Fruit fly (Drosophila melanogaster) whole organism, embryonic: ENCODE measurements around the gene CG16790.

Experiments
- Antp ChIP-seq: fragments of 200-800 bp; sonication (Bioruptor generic); optimal IDR thresholded peaks from 3 replicates; lab custom pipeline; 2016; ENCODE audit warnings: missing biosample characterization, missing genetic modification characterization
- Bdp1 ChIP-seq: fragments of 200-800 bp; sonication (Bioruptor generic); optimal IDR thresholded peaks from 3 replicates; lab custom pipeline; 2016; ENCODE audit warnings: missing biosample characterization, missing genetic modification characterization
- CG12071 ChIP-seq: fragments of 200-800 bp; sonication (Bioruptor generic); optimal IDR thresholded peaks from 3 replicates; lab custom pipeline; 2018; ENCODE audit warnings: missing biosample characterization, mild to moderate bottlenecking, missing genetic modification characterization
- CG12104 ChIP-seq: fragments of 200-800 bp; sonication (Bioruptor generic); optimal IDR thresholded peaks from 3 replicates; lab custom pipeline; 2016; ENCODE audit warnings: missing biosample characterization, missing genetic modification characterization
- CG12942 ChIP-seq: fragments of 200-800 bp; sonication (Bioruptor generic); optimal IDR thresholded peaks from 3 replicates; lab custom pipeline; 2016; ENCODE audit warnings: missing biosample characterization, missing genetic modification characterization
- CG13296 ChIP-seq: fragments of 200-800 bp; sonication (Bioruptor generic); optimal IDR thresholded peaks from 3 replicates; lab custom pipeline; 2018; ENCODE audit warnings: missing biosample characterization, mild to moderate bottlenecking, missing genetic modification characterization
- CG13894 ChIP-seq: fragments of 200-800 bp; sonication (Bioruptor generic); optimal IDR thresholded peaks from 3 replicates; lab custom pipeline; 2018; ENCODE audit warnings: missing biosample characterization, mild to moderate bottlenecking, missing genetic modification characterization, moderate library complexity
- CG15696 ChIP-seq: fragments of 200-800 bp; sonication (Bioruptor generic); optimal IDR thresholded peaks from 2 replicates; lab custom pipeline; 2019; ENCODE audit warnings: missing biosample characterization, mild to moderate bottlenecking, missing genetic modification characterization, moderate library complexity
- CG17385 ChIP-seq: fragments of 200-800 bp; sonication (Bioruptor generic); optimal IDR thresholded peaks from 3 replicates; lab custom pipeline; 2018; ENCODE audit warnings: missing biosample characterization, mild to moderate bottlenecking, missing genetic modification characterization
- CG17802 ChIP-seq: fragments of 200-800 bp; sonication (Bioruptor generic); optimal IDR thresholded peaks from 2 replicates; lab custom pipeline; 2018; ENCODE audit warnings: missing biosample characterization, mild to moderate bottlenecking, missing genetic modification characterization, moderate library complexity
- CG18476 ChIP-seq: fragments of 200-800 bp; sonication (Bioruptor generic); optimal IDR thresholded peaks from 2 replicates; lab custom pipeline; 2016; ENCODE audit warnings: missing biosample characterization, mild to moderate bottlenecking, missing genetic modification characterization
- CG30403 ChIP-seq: fragments of 200-800 bp; sonication (Bioruptor generic); optimal IDR thresholded peaks from 3 replicates; lab custom pipeline; 2016; ENCODE audit warnings: missing biosample characterization, missing genetic modification characterization
- CG31441 ChIP-seq: fragments of 200-800 bp; sonication (Bioruptor generic); IDR thresholded peaks from 2 replicates; pipeline ENCODE4 v1.3.6; 2022; ENCODE audit warnings: missing biosample characterization, missing genetic modification characterization
- CG33557 ChIP-seq: fragments of 200-800 bp; sonication (Bioruptor generic); optimal IDR thresholded peaks from 2 replicates; lab custom pipeline; 2019; ENCODE audit warnings: missing biosample characterization, mild to moderate bottlenecking, missing genetic modification characterization, moderate library complexity
- CG3726 ChIP-seq: fragments of 200-800 bp; sonication (Bioruptor generic); IDR thresholded peaks from 3 replicates; pipeline ENCODE4, ENCODE4 v1.3.6; 2022; ENCODE audit warnings: missing biosample characterization, missing genetic modification characterization
- CG43689 ChIP-seq: fragments of 200-800 bp; sonication (Bioruptor generic); IDR thresholded peaks from 2 replicates; pipeline ENCODE4 v1.3.6; 2022; ENCODE audit warnings: missing biosample characterization, missing genetic modification characterization
- CG6272 ChIP-seq: fragments of 200-800 bp; sonication (Bioruptor generic); IDR thresholded peaks from 2 replicates; pipeline ENCODE4 v1.3.6; 2022; ENCODE audit warnings: missing biosample characterization, missing genetic modification characterization
- CG6683 ChIP-seq: fragments of 200-800 bp; sonication (Bioruptor generic); optimal IDR thresholded peaks from 2 replicates; lab custom pipeline; 2017; ENCODE audit warnings: missing biosample characterization, mild to moderate bottlenecking, missing genetic modification characterization, missing genetic modification reagents
- CG8359 ChIP-seq: fragments of 200-800 bp; sonication (Bioruptor generic); optimal IDR thresholded peaks from 2 replicates; lab custom pipeline; 2017; ENCODE audit warnings: missing biosample characterization, mild to moderate bottlenecking, missing genetic modification characterization, borderline replicate concordance
- CTCF ChIP-seq: fragments of 200-800 bp; sonication (Bioruptor generic); optimal IDR thresholded peaks from 2 replicates; lab custom pipeline; 2017; ENCODE audit warnings: missing biosample characterization, mild to moderate bottlenecking, missing genetic modification characterization, moderate library complexity
- Deaf1 ChIP-seq: fragments of 200-800 bp; optimal IDR thresholded peaks from 3 replicates; lab custom pipeline; 2019; ENCODE audit warnings: missing biosample characterization, mild to moderate bottlenecking, missing genetic modification characterization, moderate library complexity
- Drgx ChIP-seq: fragments of 200-800 bp; sonication (Bioruptor generic); IDR thresholded peaks from 2 replicates; pipeline ENCODE4 v1.3.6; 2022; ENCODE audit warnings: missing biosample characterization, missing genetic modification characterization
- Ets65A ChIP-seq: fragments of 200-800 bp; sonication (Bioruptor generic); peaks from one replicate; lab custom pipeline; 2016; ENCODE audit warnings: missing biosample characterization, missing genetic modification characterization
- HLH54F ChIP-seq: fragments of 200-800 bp; sonication (Bioruptor generic); optimal IDR thresholded peaks from 3 replicates; lab custom pipeline; 2016; ENCODE audit warnings: missing biosample characterization, missing genetic modification characterization
- Hand ChIP-seq: fragments of 200-800 bp; sonication (Bioruptor generic); optimal IDR thresholded peaks from 2 replicates; lab custom pipeline; 2017; ENCODE audit warnings: mild to moderate bottlenecking, missing biosample characterization, missing genetic modification reagents, missing genetic modification characterization
- Jarid2 ChIP-seq: fragments of 200-800 bp; sonication (Bioruptor generic); optimal IDR thresholded peaks from 3 replicates; lab custom pipeline; 2017; ENCODE audit warnings: mild to moderate bottlenecking, missing biosample characterization, missing genetic modification reagents, missing genetic modification characterization
- Nf-YA ChIP-seq: fragments of 200-800 bp; sonication (Bioruptor generic); IDR thresholded peaks from 2 replicates; pipeline ENCODE4 v1.3.6; 2022; ENCODE audit warnings: missing biosample characterization, missing genetic modification characterization
- Vsx1 ChIP-seq: fragments of 200-800 bp; sonication (Bioruptor generic); optimal IDR thresholded peaks from 2 replicates; lab custom pipeline; 2017; ENCODE audit warnings: missing biosample characterization, mild to moderate bottlenecking, missing genetic modification characterization, missing genetic modification reagents
- Xrp1 ChIP-seq: fragments of 200-800 bp; sonication (Bioruptor generic); IDR thresholded peaks from 2 replicates; pipeline ENCODE4 v1.3.6; 2022; ENCODE audit warnings: missing biosample characterization, missing genetic modification characterization
- amos ChIP-seq: fragments of 200-800 bp; sonication (Bioruptor generic); IDR thresholded peaks from 2 replicates; pipeline ENCODE4 v1.3.6; 2022; ENCODE audit warnings: missing biosample characterization, missing genetic modification characterization; ENCODE audit not compliant: partially characterized antibody
- bigmax ChIP-seq: fragments of 200-800 bp; sonication (Bioruptor generic); optimal IDR thresholded peaks from 2 replicates; lab custom pipeline; 2018; ENCODE audit warnings: missing biosample characterization, mild to moderate bottlenecking, missing genetic modification characterization
- cas ChIP-seq: fragments of 200-800 bp; sonication (Bioruptor generic); IDR thresholded peaks from 2 replicates; pipeline ENCODE4 v1.3.6; 2022; ENCODE audit warnings: missing biosample characterization, missing genetic modification characterization
- cg ChIP-seq: fragments of 200-800 bp; sonication (Bioruptor generic); optimal IDR thresholded peaks from 3 replicates; lab custom pipeline; 2019; ENCODE audit warnings: missing biosample characterization, mild to moderate bottlenecking, missing genetic modification characterization, moderate library complexity
- ci ChIP-seq: fragments of 200-800 bp; sonication (Bioruptor generic); IDR thresholded peaks from 3 replicates; pipeline ENCODE4 v1.3.6; 2022; ENCODE audit warnings: missing biosample characterization, missing genetic modification characterization
- corto ChIP-seq: fragments of 200-800 bp; sonication (Bioruptor generic); optimal IDR thresholded peaks from 2 replicates; lab custom pipeline; 2016; ENCODE audit warnings: missing biosample characterization, mild to moderate bottlenecking, missing genetic modification characterization, moderate library complexity
- dimm ChIP-seq: fragments of 200-800 bp; sonication (Bioruptor generic); IDR thresholded peaks from 2 replicates; pipeline ENCODE4 v1.3.6; 2022; ENCODE audit warnings: missing biosample characterization, missing genetic modification characterization
- disco-r ChIP-seq: fragments of 200-800 bp; sonication (Bioruptor generic); optimal IDR thresholded peaks from 2 replicates; lab custom pipeline; 2016; ENCODE audit warnings: missing biosample characterization, missing genetic modification characterization
- dysf ChIP-seq: fragments of 200-800 bp; sonication (Bioruptor generic); IDR thresholded peaks from 3 replicates; pipeline ENCODE4 v1.3.6; 2022; ENCODE audit warnings: missing biosample characterization, missing genetic modification characterization
- emc ChIP-seq: fragments of 200-800 bp; sonication (Bioruptor generic); optimal IDR thresholded peaks from 2 replicates; lab custom pipeline; 2016; ENCODE audit warnings: missing biosample characterization, missing genetic modification characterization
- fd64A ChIP-seq: fragments of 200-800 bp; sonication (Bioruptor generic); optimal IDR thresholded peaks from 3 replicates; lab custom pipeline; 2018; ENCODE audit warnings: missing biosample characterization, mild to moderate bottlenecking, missing genetic modification characterization
- grn ChIP-seq: fragments of 200-800 bp; sonication (Bioruptor generic); optimal IDR thresholded peaks from 3 replicates; lab custom pipeline; 2017; ENCODE audit warnings: missing biosample characterization, missing genetic modification characterization
- gsb-n ChIP-seq: fragments of 200-800 bp; sonication (Bioruptor generic); optimal IDR thresholded peaks from 3 replicates; lab custom pipeline; 2018; ENCODE audit warnings: missing biosample characterization, mild to moderate bottlenecking, missing genetic modification characterization
- gt ChIP-seq: fragments of 200-800 bp; sonication (Bioruptor generic); IDR thresholded peaks from 2 replicates; pipeline ENCODE4 v1.3.6; 2022; ENCODE audit warnings: missing biosample characterization, missing genetic modification characterization
- ham ChIP-seq: fragments of 200-800 bp; sonication (Bioruptor generic); IDR thresholded peaks from 2 replicates; pipeline ENCODE4 v1.3.6; 2022; ENCODE audit warnings: missing biosample characterization, missing genetic modification characterization
- hbn ChIP-seq: fragments of 200-800 bp; sonication (Bioruptor generic); IDR thresholded peaks from 2 replicates; pipeline ENCODE4 v1.3.6; 2022; ENCODE audit warnings: missing biosample characterization, missing genetic modification characterization; ENCODE audit not compliant: partially characterized antibody
- hth ChIP-seq: fragments of >200 bp; optimal IDR thresholded peaks from 2 replicates; lab custom pipeline; 2017; ENCODE audit warnings: inconsistent platforms
- ken ChIP-seq: fragments of 200-800 bp; sonication (Bioruptor generic); IDR thresholded peaks from 3 replicates; pipeline ENCODE4 v1.3.6; 2022; ENCODE audit warnings: missing biosample characterization, missing genetic modification characterization
- pita ChIP-seq: fragments of 200-800 bp; sonication (Bioruptor generic); optimal IDR thresholded peaks from 2 replicates; lab custom pipeline; 2017; ENCODE audit warnings: missing biosample characterization, mild to moderate bottlenecking, missing genetic modification characterization
- pum ChIP-seq: fragments of 200-800 bp; sonication (Bioruptor generic); optimal IDR thresholded peaks from 2 replicates; lab custom pipeline; 2016; ENCODE audit warnings: missing biosample characterization, missing genetic modification characterization
- sim ChIP-seq: fragments of 200-800 bp; sonication (Bioruptor generic); IDR thresholded peaks from 2 replicates; pipeline ENCODE4 v1.3.6; 2022; ENCODE audit warnings: missing biosample characterization, missing genetic modification characterization
- sqz ChIP-seq: fragments of 200-800 bp; sonication (Bioruptor generic); optimal IDR thresholded peaks from 3 replicates; lab custom pipeline; 2018; ENCODE audit warnings: missing biosample characterization, mild to moderate bottlenecking, missing genetic modification characterization
- tgo ChIP-seq: fragments of 200-800 bp; sonication (Bioruptor generic); IDR thresholded peaks from 3 replicates; pipeline ENCODE4 v1.3.6; 2022; ENCODE audit warnings: missing biosample characterization, missing genetic modification characterization

The CG16790 gene

dm6 chr3R:9551013-9551658 lies 18.9 kb downstream of the CG16790 start (continued):
- TF ChIP-seq amos = no peak
- no peak for TF ChIP-seq CG33557 (GFP tag; lab: Kevin White, UChicago)
- TF ChIP-seq CTCF = peak; percentile 13
- no peak for TF ChIP-seq CG8359 (GFP tag; lab: Kevin White, UChicago)
- TF ChIP-seq CG13894 (tag; lab: Kevin White, UChicago) = peak; percentile 66
- TF ChIP-seq CG17385 (GFP tag; lab: Kevin White, UChicago) = peak; percentile 32
- TF ChIP-seq ham (GFP tag; lab: Robert Waterston, UW) = no peak
- no peak for TF ChIP-seq hth (lab: Kevin White, UChicago)
- no peak for TF ChIP-seq gsb-n
- TF ChIP-seq disco-r (GFP tag; lab: Kevin White, UChicago) = peak; percentile 32
- TF ChIP-seq pum = no peak
- TF ChIP-seq dimm (GFP tag; lab: Robert Waterston, UW) = no peak
- no peak for TF ChIP-seq Ets65A (GFP tag; lab: Kevin White, UChicago)
- peak; percentile 97 for TF ChIP-seq cg (GFP tag; lab: Kevin White, UChicago)
- no peak for TF ChIP-seq CG3726 (GFP tag; lab: Robert Waterston, UW)
- peak; percentile 80 for TF ChIP-seq CG13296 (GFP tag; lab: Kevin White, UChicago)
- no peak for TF ChIP-seq cas (GFP tag; lab: Robert Waterston, UW)
- no peak for TF ChIP-seq sqz (GFP tag; lab: Kevin White, UChicago)
- no peak for TF ChIP-seq grn (GFP tag; lab: Kevin White, UChicago)
- TF ChIP-seq ci (GFP tag; lab: Robert Waterston, UW) = no peak
- TF ChIP-seq corto (GFP tag; lab: Kevin White, UChicago) = peak; percentile 44
- TF ChIP-seq Hand (GFP tag; lab: Kevin White, UChicago) = peak; percentile 56
- no peak for TF ChIP-seq Drgx
- no peak for TF ChIP-seq sim (GFP tag; lab: Robert Waterston, UW)
- peak; percentile 65 for TF ChIP-seq fd64A
- TF ChIP-seq Bdp1 = peak; percentile 27
- no peak for TF ChIP-seq Xrp1 (GFP tag; lab: Robert Waterston, UW)
- TF ChIP-seq Deaf1 (tag; lab: Kevin White, UChicago) = peak; percentile 49
- no peak for TF ChIP-seq CG31441
- no peak for TF ChIP-seq Nf-YA (GFP tag; lab: Robert Waterston, UW)
- TF ChIP-seq ken (GFP tag; lab: Robert Waterston, UW) = no peak
- TF ChIP-seq dysf (GFP tag; lab: Robert Waterston, UW) = no peak
- no peak for TF ChIP-seq gt
- TF ChIP-seq CG6272 (GFP tag; lab: Robert Waterston, UW) = no peak
- TF ChIP-seq emc = no peak
- TF ChIP-seq tgo (GFP tag; lab: Robert Waterston, UW) = no peak
- TF ChIP-seq CG43689 (GFP tag; lab: Robert Waterston, UW) = no peak
- no peak for TF ChIP-seq pita
- TF ChIP-seq Jarid2 (GFP tag; lab: Kevin White, UChicago) = peak; percentile 52
- TF ChIP-seq Antp (GFP tag; lab: Kevin White, UChicago) = peak; percentile 13
- TF ChIP-seq CG12071 = peak; percentile 84
- no peak for TF ChIP-seq CG12942 (GFP tag; lab: Kevin White, UChicago)
- TF ChIP-seq Vsx1 (GFP tag; lab: Kevin White, UChicago) = peak; percentile 24
- no peak for TF ChIP-seq CG15696 (tag; lab: Kevin White, UChicago)
- no peak for TF ChIP-seq CG17802 (tag; lab: Kevin White, UChicago)
- TF ChIP-seq CG12104 (GFP tag; lab: Kevin White, UChicago) = no peak
- peak; percentile 22 for TF ChIP-seq CG18476 (GFP tag; lab: Kevin White, UChicago)
- no peak for TF ChIP-seq HLH54F (GFP tag; lab: Kevin White, UChicago)
- peak; percentile 48 for TF ChIP-seq bigmax (GFP tag; lab: Kevin White, UChicago)
- TF ChIP-seq CG6683 (GFP tag; lab: Kevin White, UChicago) = no peak
- no peak for TF ChIP-seq hbn (GFP tag; lab: Robert Waterston, UW)
- no peak for TF ChIP-seq CG30403 (GFP tag; lab: Kevin White, UChicago)
